Fruit fly (Drosophila melanogaster): ENCODE results near the gene rdx.
A peak's percentile ranks its signal among the peaks of the same experiment; 100 is the strongest.

Gene rdx

DNA sequence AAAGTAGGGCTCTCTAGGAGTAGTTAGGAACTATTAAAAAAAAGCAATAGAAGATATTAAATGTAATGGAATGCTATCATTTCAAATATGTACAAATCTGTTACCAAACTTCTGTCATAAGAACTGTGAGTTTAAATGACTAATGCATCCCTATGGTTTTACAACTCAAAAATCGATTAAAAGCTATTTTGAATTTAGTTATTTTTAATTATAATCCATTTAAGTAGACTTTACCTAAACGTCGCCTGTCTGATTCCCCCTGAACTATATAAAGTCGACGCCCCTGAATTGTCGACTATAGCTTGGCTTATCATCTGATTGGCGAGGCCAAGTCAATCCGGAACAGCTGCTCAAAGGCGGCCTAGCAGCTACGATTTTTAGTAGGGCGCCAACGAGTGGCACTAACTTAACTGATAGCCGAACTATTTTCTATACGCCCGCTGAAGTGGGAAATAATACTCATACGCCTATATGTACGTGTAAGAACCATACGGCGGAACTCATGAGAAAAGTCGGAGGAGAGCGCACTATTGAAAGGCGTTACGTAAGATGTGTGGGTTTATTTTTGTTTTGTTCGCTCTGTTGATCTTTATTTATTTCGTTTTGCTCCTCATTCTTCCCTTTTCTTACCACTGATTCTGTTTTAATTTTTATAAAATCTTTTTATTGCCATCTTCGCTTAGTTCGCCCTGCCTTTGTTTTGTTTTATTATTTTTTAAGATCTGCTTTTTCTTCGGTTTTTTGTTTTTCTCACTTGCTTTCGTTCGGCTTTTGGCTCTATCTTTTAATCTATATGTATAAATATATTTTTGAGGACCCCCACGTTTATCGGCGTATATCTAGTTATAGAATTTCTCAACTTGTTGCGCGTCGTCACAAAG is 30.4 kb upstream of the rdx start (continued):
- TF ChIP-seq CG12391 (tag; optimal IDR thresholded peaks at IDR 0.05) = peak; percentile 23
- no peak for TF ChIP-seq gcm2 (GFP tag; optimal IDR thresholded peaks at IDR 0.05)
- TF ChIP-seq Pdp1 (GFP tag; optimal IDR thresholded peaks at IDR 0.05) = peak in 1 of 2 experiments; percentile 96
- TF ChIP-seq CG31224 (GFP tag; IDR thresholded peaks at IDR 0.05) = no peak
- TF ChIP-seq CG3995 (GFP tag; optimal IDR thresholded peaks at IDR 0.05) = no peak
- no peak for TF ChIP-seq fd102C (GFP tag; optimal IDR thresholded peaks at IDR 0.05)
- TF ChIP-seq Tbp (GFP tag; optimal IDR thresholded peaks at IDR 0.05) = no peak
- TF ChIP-seq CG9215 (GFP tag; IDR thresholded peaks at IDR 0.05) = no peak
- TF ChIP-seq en (GFP tag; optimal IDR thresholded peaks at IDR 0.05) = no peak
- TF ChIP-seq Hr51 (GFP tag; optimal IDR thresholded peaks at IDR 0.05) = peak in 1 of 2 experiments; percentile 60
- no peak for TF ChIP-seq CG17802 (tag; optimal IDR thresholded peaks at IDR 0.05)
- TF ChIP-seq CG6813 (GFP tag; optimal IDR thresholded peaks at IDR 0.05) = no peak
- TF ChIP-seq CG16779 (GFP tag; IDR thresholded peaks at IDR 0.05) = no peak
- no peak for TF ChIP-seq ash1 (GFP tag; optimal IDR thresholded peaks at IDR 0.05)
- peak; percentile 55 for TF ChIP-seq CG2712 (tag; optimal IDR thresholded peaks at IDR 0.05)
- TF ChIP-seq CG4424 (GFP tag; optimal IDR thresholded peaks at IDR 0.05) = peak; percentile 25
- TF ChIP-seq Neu2 (GFP tag; optimal IDR thresholded peaks at IDR 0.05; ENCODE audit: borderline replicate concordance) = no peak
- TF ChIP-seq fu2 (GFP tag; optimal IDR thresholded peaks at IDR 0.05) = no peak
- no peak for TF ChIP-seq CG14667 (GFP tag; IDR thresholded peaks at IDR 0.05)
- no peak for TF ChIP-seq pfk (GFP tag; optimal IDR thresholded peaks at IDR 0.05)
- no peak for TF ChIP-seq CG8924 (tag; optimal IDR thresholded peaks at IDR 0.05)
- TF ChIP-seq lilli (GFP tag; optimal IDR thresholded peaks at IDR 0.05) = peak; percentile 53
- peak; percentile 13 for TF ChIP-seq CG10979 (tag; optimal IDR thresholded peaks at IDR 0.05)
- no peak for TF ChIP-seq CG7963 (GFP tag; IDR thresholded peaks at IDR 0.05; ENCODE audit: partially characterized antibody)
- TF ChIP-seq Xbp1 (GFP tag; optimal IDR thresholded peaks at IDR 0.05) = peak; percentile 33
- no peak for TF ChIP-seq eyg (GFP tag; optimal IDR thresholded peaks at IDR 0.05)
- TF ChIP-seq wek (GFP tag; optimal IDR thresholded peaks at IDR 0.05) = no peak
- no peak for TF ChIP-seq CG7987 (GFP tag; optimal IDR thresholded peaks at IDR 0.05)
- no peak for TF ChIP-seq peb (GFP tag; IDR thresholded peaks at IDR 0.05)
- TF ChIP-seq wor (GFP tag; IDR thresholded peaks at IDR 0.05) = no peak
- peak; percentile 1 for TF ChIP-seq odd (GFP tag; optimal IDR thresholded peaks at IDR 0.05)
- TF ChIP-seq CrebB (tag; optimal IDR thresholded peaks at IDR 0.05) = no peak
- TF ChIP-seq TFAM (GFP tag; optimal IDR thresholded peaks at IDR 0.05) = no peak
- no peak for TF ChIP-seq Mad (GFP tag; optimal IDR thresholded peaks at IDR 0.05)
- peak; percentile 21 for TF ChIP-seq CG1603 (tag; optimal IDR thresholded peaks at IDR 0.05)
- no peak for TF ChIP-seq dimm (GFP tag; IDR thresholded peaks at IDR 0.05)
- TF ChIP-seq CG34224 (GFP tag; IDR thresholded peaks at IDR 0.05; ENCODE audit: partially characterized antibody) = no peak
- peak; percentile 30 for TF ChIP-seq CG15269 (tag; optimal IDR thresholded peaks at IDR 0.05)
- TF ChIP-seq da (GFP tag; optimal IDR thresholded peaks at IDR 0.05) = no peak
- no peak for TF ChIP-seq Dref (GFP tag; IDR thresholded peaks at IDR 0.05)
- TF ChIP-seq CG5953 (GFP tag; IDR thresholded peaks at IDR 0.05) = no peak
- no peak for TF ChIP-seq wdn (GFP tag; IDR thresholded peaks at IDR 0.05)
- no peak for TF ChIP-seq CG12071 (GFP tag; optimal IDR thresholded peaks at IDR 0.05)
- TF ChIP-seq CG10959 (GFP tag; IDR thresholded peaks at IDR 0.05) = no peak
- no peak for TF ChIP-seq CG30431 (GFP tag; optimal IDR thresholded peaks at IDR 0.05)
- no peak for TF ChIP-seq insv (GFP tag; optimal IDR thresholded peaks at IDR 0.05)
- peak; percentile 57; the same call in 1 of the 3 replicates for TF ChIP-seq CG6791 (GFP tag; IDR thresholded peaks at IDR 0.05; ENCODE audit: partially characterized antibody)
- no peak for TF ChIP-seq lov (optimal IDR thresholded peaks at IDR 0.05)
- no peak for TF ChIP-seq lov (GFP tag; IDR thresholded peaks at IDR 0.05)

Data from whole organism, embryonic.